Worm (Caenorhabditis elegans): ENCODE results near the gene F07H5.13.

Gene F07H5.13

DNA sequence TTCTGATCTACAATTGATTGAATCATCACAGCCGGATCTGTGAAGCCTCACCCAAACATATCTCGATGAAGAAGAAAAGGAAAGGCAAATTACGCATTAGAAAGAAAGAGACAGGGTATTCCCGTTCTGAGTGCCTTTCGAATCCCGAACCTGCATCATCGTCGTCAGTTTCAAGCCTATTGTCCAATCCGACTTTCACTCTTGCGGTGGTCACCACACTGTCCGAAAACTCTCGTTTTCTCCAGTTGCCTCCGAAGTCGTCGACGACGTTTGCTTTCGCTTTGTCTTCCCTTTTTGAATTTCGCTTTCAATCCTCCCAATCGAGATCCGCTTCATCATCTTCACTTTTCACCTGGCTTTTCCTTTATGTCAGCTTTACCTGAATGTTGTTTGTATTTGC, 41.3 kb upstream of the F07H5.13 start:
- TF ChIP-seq W03F9.2 (tag; optimal IDR thresholded peaks at IDR 0.05) = no peak
- TF ChIP-seq him-1 (tag; optimal IDR thresholded peaks at IDR 0.05) = no peak
- no peak for TF ChIP-seq dao-5 (tag; optimal IDR thresholded peaks at IDR 0.05)

DNA sequence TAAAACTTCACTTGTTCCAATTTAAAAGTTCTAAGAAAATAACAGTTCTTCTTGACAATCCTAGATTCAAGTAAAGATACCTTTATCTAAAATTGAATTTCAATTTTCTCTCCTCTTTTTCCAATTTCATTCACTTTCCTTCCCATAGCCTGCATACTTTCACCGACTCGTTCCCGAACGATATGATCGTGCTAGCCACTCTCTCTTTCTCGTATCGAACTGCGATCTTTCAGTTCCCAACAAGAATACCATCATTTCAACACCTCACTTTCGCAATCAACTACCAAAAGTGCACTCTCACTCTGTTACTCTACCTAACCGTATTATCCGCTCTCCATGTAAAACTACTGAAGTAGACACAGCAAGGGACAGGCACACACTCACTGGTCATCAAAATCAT, 40.3 kb upstream of the F07H5.13 start:
- TF ChIP-seq dao-5 (tag; optimal IDR thresholded peaks at IDR 0.05) = no peak
- no peak for TF ChIP-seq W03F9.2 (tag; optimal IDR thresholded peaks at IDR 0.05)
- no peak for TF ChIP-seq him-1 (tag; optimal IDR thresholded peaks at IDR 0.05)

DNA sequence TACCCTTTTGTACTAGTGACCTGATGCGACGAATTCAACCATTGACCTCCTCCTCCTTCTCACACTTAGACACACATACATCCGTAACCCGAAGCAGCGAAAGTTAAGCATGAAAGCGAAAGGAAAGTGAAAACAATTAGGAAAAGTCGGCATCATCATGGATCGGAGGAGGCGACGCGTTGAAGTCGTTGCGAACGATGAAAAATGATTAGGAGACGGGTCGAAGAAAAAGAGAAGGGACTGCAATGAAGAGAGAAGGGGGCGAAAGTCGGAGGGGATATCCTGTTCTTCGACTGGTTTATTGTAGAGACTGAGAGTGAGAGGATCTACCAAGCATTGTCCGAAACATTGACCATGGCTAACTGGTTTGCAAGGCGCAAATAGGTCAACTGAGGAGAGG, 39.3 kb upstream of the F07H5.13 start:
- no peak for TF ChIP-seq W03F9.2 (tag; optimal IDR thresholded peaks at IDR 0.05)
- TF ChIP-seq dao-5 (tag; optimal IDR thresholded peaks at IDR 0.05) = no peak
- TF ChIP-seq him-1 (tag; optimal IDR thresholded peaks at IDR 0.05) = no peak

DNA sequence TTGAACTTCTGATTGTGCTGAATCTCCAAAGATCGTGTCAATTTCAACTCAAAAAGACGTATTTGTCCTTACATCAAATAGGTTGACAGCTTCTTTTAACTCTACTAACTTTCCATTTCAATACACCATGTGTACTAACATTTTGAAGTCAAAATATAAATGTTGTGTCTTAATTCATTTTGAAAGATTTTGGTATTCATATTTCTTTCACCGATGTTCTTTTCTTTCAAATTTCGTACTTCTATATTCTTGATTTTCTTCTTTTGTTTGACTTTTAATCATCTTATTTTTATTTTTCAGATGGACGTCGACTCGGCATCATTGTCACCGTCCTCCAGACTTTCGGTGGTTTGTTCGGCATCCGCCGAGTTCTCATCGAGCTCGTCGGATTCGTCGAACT, 38.7 kb upstream of the F07H5.13 start, which contains the start of gene atf-2:
TSS of gene atf-2 (plus strand) at position 301 of the 400 bp plus-strand sequence.
- no peak for TF ChIP-seq him-1 (tag; optimal IDR thresholded peaks at IDR 0.05)
- TF ChIP-seq W03F9.2 (tag; optimal IDR thresholded peaks at IDR 0.05) = no peak
- no peak for TF ChIP-seq dao-5 (tag; optimal IDR thresholded peaks at IDR 0.05)

DNA sequence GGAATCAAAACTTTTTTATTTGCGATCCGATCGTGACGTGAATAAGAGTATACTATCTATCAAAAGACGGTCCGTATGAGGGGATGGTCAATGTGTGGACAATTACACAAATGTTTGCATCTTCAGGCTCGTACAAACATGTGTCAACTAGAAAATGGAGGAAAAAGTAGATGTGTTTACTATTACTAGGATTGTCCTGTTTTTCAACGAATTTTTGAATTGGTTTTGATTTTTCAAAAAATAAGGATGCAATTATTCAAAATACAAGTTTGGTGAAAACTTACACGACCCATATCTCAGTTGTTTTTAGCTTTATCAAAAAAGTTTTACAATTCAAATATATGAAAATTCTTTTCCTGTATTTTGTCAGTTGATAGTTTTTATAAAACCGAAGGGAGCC, 35.1 kb upstream of the F07H5.13 start, which contains the start of gene K08F8.7:
TSS of gene K08F8.7 (minus strand) at position 101 of the 400 bp plus-strand sequence.
- TF ChIP-seq W03F9.2 (tag; optimal IDR thresholded peaks at IDR 0.05) (no peak), him-1 (tag; optimal IDR thresholded peaks at IDR 0.05) (no peak), dao-5 (tag; optimal IDR thresholded peaks at IDR 0.05) (no peak)

DNA sequence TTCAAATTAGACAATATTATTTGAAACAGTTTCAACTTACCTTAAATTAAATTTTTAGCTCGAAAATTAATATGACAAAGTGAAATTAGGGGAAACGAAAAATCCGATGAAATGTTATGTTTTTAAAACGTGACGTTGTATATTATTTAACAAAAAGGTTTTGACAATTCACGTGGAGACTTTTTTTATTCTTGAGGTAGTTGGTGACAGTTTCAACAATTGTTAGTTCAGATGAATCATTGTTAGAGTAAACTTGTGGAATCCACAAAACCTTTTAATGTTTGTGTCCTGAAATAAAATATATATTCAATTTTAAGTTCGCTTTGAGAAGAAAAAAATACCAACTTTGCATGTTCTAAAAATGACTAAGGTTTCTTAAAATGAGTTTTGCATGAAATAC, 30.9 kb upstream of the F07H5.13 start, which contains the start of gene fut-1:
TSS of gene fut-1 (minus strand) at position 101 of the 400 bp plus-strand sequence.
- no peak for TF ChIP-seq W03F9.2 (tag; optimal IDR thresholded peaks at IDR 0.05)

DNA sequence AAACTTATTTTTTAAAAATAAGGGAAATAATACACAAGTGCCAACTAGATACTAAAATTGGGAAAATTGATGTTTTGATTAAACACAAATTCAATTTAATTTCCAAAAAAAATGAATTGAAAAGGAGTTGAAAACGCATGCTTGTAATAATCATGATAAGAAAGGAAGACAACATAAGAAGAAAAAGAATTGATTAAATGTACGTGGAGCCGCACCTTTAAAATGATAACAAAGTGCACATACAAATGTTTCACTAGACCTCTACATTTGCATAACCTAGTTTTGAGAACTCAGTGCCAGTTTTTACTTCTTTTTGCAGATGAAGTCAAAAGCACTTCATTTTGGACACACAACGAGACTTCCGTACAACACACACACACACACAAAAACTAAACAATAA, 28.6 kb upstream of the F07H5.13 start:
- TF ChIP-seq dao-5 (tag; optimal IDR thresholded peaks at IDR 0.05) (no peak), him-1 (tag; optimal IDR thresholded peaks at IDR 0.05) (no peak), W03F9.2 (tag; optimal IDR thresholded peaks at IDR 0.05) (no peak)

DNA sequence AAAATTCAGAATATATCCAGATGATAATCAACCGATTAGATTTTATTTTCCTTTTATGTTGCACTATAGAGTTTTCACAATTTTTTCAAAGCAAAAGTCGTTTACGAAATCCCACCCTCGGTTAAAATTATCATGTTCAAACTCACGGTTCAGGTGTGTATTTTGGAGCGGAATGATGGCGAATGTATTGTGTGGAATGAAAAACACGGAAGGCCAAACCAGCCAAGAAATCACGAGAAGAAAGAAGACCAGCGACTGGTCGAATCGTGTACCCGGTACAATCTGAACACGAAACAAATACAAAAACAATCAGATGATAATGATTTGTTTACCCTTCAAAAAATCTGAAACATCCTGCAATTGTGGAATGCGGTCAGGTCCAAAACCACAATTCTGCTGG, 27.0 kb upstream of the F07H5.13 start:
- no peak for TF ChIP-seq W03F9.2 (tag; optimal IDR thresholded peaks at IDR 0.05)

DNA sequence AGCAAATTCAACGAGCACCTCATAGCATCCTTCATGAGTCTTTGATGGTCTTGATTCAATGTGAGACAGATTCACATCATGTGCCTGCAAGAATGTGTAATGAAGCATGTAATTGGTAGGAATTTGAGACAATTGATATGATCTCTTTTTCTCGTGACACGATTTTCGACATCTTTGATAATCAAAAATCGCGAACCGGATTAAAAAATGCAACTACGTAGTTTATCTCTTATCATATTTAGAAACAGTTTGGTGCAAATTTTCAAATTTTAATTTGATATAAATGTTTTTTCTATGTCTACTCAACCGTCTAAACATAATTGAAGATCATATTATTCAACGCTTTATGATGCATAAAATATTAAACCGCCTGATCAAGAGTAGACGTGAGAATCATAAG, 26.0 kb upstream of the F07H5.13 start:
- TF ChIP-seq dao-5 (tag; optimal IDR thresholded peaks at IDR 0.05) = no peak
- TF ChIP-seq W03F9.2 (tag; optimal IDR thresholded peaks at IDR 0.05) = no peak
- TF ChIP-seq him-1 (tag; optimal IDR thresholded peaks at IDR 0.05) = no peak

DNA sequence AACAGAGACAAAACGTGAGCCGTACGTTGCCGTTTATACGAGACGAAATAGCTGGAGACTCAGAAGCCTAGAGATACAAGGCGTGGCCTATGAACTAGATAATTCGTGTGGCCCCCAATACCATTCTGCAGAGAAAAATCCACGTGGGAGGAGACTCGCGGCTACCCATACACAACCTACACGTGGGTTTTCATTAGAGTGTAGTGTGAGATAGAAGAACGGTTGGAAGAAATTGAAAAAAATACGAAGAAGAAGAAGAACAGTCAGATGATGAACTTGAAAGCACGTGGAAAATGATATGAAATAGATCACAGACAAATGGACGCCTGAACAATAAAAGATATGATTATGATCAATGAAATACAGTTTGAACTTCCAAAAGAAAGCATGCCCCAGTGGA, 25.2 kb upstream of the F07H5.13 start:
- TF ChIP-seq him-1 (tag; optimal IDR thresholded peaks at IDR 0.05) = no peak
- TF ChIP-seq dao-5 (tag; optimal IDR thresholded peaks at IDR 0.05) = no peak
- no peak for TF ChIP-seq W03F9.2 (tag; optimal IDR thresholded peaks at IDR 0.05)

DNA sequence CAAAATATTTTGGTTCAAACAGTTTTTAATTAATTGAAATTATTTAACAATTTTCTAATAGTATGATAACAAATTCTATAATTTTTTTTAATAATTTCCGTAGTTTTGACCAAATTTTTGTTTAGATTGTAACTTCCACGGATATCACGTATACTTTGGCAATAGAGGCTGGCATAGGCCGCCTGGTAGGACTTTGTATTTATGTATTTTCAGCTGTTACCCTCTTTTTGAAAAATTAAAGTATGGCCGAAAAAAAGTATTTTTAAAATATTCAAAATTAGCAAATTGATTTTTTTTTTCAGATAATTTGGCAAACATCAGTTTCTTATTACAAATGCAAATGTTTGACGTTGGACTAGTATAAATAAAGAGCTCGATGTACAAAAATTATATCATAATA, 23.9 kb upstream of the F07H5.13 start, which contains the start of the genes nsph-1.1 and K08F8.15:
TSS of gene nsph-1.1 (plus strand) at position 301 of the 400 bp plus-strand sequence.
TSS of gene K08F8.15 (plus strand) at position 335 of the 400 bp plus-strand sequence.
- TF ChIP-seq W03F9.2 (tag; optimal IDR thresholded peaks at IDR 0.05) (no peak), dao-5 (tag; optimal IDR thresholded peaks at IDR 0.05) (no peak)

DNA sequence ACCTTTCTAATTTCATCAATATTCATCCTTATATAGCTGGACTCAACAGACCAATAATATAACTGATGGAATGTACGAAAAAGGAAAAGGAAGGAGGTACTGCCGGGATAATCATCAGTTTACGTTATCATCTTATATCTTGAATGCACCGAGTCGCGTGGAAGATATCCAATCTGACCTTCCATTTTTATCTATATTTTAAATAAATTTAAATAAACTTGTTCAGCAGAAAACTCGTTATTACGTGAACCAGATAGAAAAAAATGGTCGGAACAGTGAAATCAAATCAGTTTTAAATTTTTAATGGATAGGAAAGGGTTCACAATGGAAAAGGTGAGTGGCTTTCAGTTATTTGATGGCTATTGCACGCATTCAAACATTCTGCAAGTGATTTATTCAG, 23.5 kb upstream of the F07H5.13 start, which contains the start of gene pah-1:
TSS of gene pah-1 (minus strand) at position 101 of the 400 bp plus-strand sequence.
- TF ChIP-seq W03F9.2 (tag; optimal IDR thresholded peaks at IDR 0.05) (no peak), him-1 (tag; optimal IDR thresholded peaks at IDR 0.05) (no peak), dao-5 (tag; optimal IDR thresholded peaks at IDR 0.05) (no peak)

DNA sequence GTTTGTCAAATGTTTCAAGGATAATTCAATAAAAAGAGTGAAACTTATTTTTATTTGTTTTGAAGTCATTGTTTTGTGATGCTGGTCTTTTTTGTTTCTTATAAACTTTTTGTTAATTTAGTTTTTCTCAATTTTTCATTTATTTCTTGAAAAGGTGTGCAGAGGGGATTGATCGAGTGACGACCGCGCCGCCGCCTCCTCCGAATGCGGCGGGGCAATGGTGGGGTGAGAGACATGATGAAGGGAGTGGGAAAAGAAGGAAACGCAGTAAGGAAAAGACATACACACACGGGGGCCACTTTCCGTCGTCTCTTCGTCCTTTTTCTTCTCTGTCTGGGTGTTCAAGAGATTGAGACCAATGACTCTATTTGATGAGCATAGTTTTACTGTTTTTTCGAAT, 21.0 kb upstream of the F07H5.13 start:
- TF ChIP-seq W03F9.2 (tag; optimal IDR thresholded peaks at IDR 0.05) (no peak), dao-5 (tag; optimal IDR thresholded peaks at IDR 0.05) (no peak), him-1 (tag; optimal IDR thresholded peaks at IDR 0.05) (no peak)

DNA sequence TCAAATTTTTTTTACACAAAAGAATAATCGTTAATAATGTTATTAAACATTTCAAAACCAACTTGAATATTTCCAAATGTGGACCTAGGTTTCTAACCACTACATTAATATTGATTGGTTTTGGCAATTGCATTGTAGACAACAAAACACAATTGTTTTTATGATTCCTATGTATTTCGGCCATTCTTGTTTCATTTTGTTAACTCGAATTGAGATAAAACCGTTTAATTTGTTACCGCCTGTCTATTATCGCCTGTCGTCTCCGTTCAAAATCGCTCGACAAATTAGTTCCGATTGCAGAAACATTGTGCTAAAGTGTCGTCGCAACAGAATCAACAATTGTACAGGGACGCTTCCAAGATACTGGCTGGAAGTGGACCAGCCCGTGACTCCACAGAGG, 19.7 kb upstream of the F07H5.13 start, which contains the start of gene let-19:
TSS of gene let-19 (plus strand) at position 301 of the 400 bp plus-strand sequence.
- no peak for TF ChIP-seq W03F9.2 (tag; optimal IDR thresholded peaks at IDR 0.05)

DNA sequence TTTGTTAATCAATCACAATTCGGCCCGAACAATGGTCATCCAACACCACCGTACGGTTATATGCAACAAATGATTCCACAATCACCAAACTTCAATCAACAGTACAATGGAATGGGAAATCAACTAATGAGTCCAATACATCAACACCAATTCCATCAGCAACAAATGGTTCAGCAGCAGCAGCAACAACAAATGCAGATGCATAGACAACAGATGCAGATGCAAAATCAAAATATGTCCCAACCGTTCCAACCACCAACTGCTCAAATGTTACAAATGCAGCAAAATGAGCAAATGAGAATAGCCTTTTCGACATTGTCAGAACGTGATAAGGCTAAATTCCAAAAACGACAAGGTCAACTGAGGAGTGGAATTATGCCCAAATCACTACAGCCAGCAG, 13.9 kb upstream of the F07H5.13 start:
- no peak for TF ChIP-seq dao-5 (tag; optimal IDR thresholded peaks at IDR 0.05)
- TF ChIP-seq W03F9.2 (tag; optimal IDR thresholded peaks at IDR 0.05) = no peak
- TF ChIP-seq him-1 (tag; optimal IDR thresholded peaks at IDR 0.05) = no peak
